Worm (Caenorhabditis elegans) whole organism, mixed stage, embryonic: Measurements from ENCODE around the gene ZK218.3.

Experiments
- M03D4.4 ChIP-seq: sonication (generic microtip); optimal IDR thresholded peaks from 2 replicates; lab custom pipeline; 2017; ENCODE audit warnings: mild to moderate bottlenecking, missing genetic modification characterization, missing compliant biosample characterization
- bed-3 ChIP-seq: fragments of 200-800 bp; sonication (Bioruptor generic); optimal IDR thresholded peaks from 3 replicates; lab custom pipeline; 2018; ENCODE audit warnings: mild to moderate bottlenecking, missing genetic modification characterization, moderate library complexity, missing compliant biosample characterization
- ceh-39 ChIP-seq: fragments of 150-350 bp; optimal IDR thresholded peaks from 2 replicates; lab custom pipeline; 2014; ENCODE audit warnings: missing biosample characterization, missing genetic modification characterization
- ceh-43 ChIP-seq: fragments of 200-800 bp; sonication (Bioruptor generic); optimal IDR thresholded peaks from 2 replicates; lab custom pipeline; 2018; ENCODE audit warnings: mild to moderate bottlenecking, missing genetic modification characterization, moderate library complexity, missing compliant biosample characterization
- ceh-83 ChIP-seq: fragments of 200-800 bp; sonication (Bioruptor generic); optimal IDR thresholded peaks from 2 replicates; lab custom pipeline; 2018; ENCODE audit warnings: mild to moderate bottlenecking, missing genetic modification characterization, missing compliant biosample characterization
- ces-1 ChIP-seq: fragments of 150-350 bp; optimal IDR thresholded peaks from 2 replicates; lab custom pipeline; 2014; ENCODE audit warnings: missing biosample characterization, missing genetic modification reagents, missing genetic modification characterization
- cnd-1 ChIP-seq: fragments of 200-800 bp; sonication (Bioruptor generic); optimal IDR thresholded peaks from 2 replicates; lab custom pipeline; 2018; ENCODE audit warnings: mild to moderate bottlenecking, missing genetic modification characterization, missing compliant biosample characterization
- drap-1 ChIP-seq: fragments of 200-800 bp; sonication (Bioruptor generic); optimal IDR thresholded peaks from 3 replicates; lab custom pipeline; 2018; ENCODE audit warnings: mild to moderate bottlenecking, missing genetic modification characterization, missing compliant biosample characterization
- elt-1 ChIP-seq: sonication (generic microtip); optimal IDR thresholded peaks from 2 replicates; lab custom pipeline; 2017; ENCODE audit warnings: missing genetic modification characterization, mild to moderate bottlenecking, missing compliant biosample characterization, antibody characterized with exemption, moderate library complexity, borderline replicate concordance; ENCODE audit not compliant: insufficient read depth
- elt-3 ChIP-seq: fragments of 150-350 bp; optimal IDR thresholded peaks from 2 replicates; lab custom pipeline; 2014; ENCODE audit warnings: missing biosample characterization, missing genetic modification characterization
- flh-1 ChIP-seq: fragments of 200-800 bp; sonication (Bioruptor generic); optimal IDR thresholded peaks from 2 replicates; lab custom pipeline; 2018; ENCODE audit warnings: mild to moderate bottlenecking, missing genetic modification characterization, moderate library complexity, missing compliant biosample characterization
- ham-2 ChIP-seq: fragments of 200-800 bp; sonication (Bioruptor generic); optimal IDR thresholded peaks from 2 replicates; lab custom pipeline; 2018; ENCODE audit warnings: mild to moderate bottlenecking, missing genetic modification characterization, missing compliant biosample characterization
- hlh-1 ChIP-seq: fragments of 150-350 bp; optimal IDR thresholded peaks from 2 replicates; lab custom pipeline; 2014; ENCODE audit warnings: missing biosample characterization, missing genetic modification reagents, missing genetic modification characterization
- lin-13 ChIP-seq: fragments of 150-350 bp; optimal IDR thresholded peaks from 2 replicates; lab custom pipeline; 2014; ENCODE audit warnings: missing biosample characterization, missing genetic modification characterization
- lin-32 ChIP-seq: fragments of 200-800 bp; sonication (Bioruptor generic); optimal IDR thresholded peaks from 2 replicates; lab custom pipeline; 2018; ENCODE audit warnings: mild to moderate bottlenecking, missing genetic modification characterization, missing compliant biosample characterization
- lsy-2 ChIP-seq: fragments of 150-350 bp; optimal IDR thresholded peaks from 2 replicates; lab custom pipeline; 2014; ENCODE audit warnings: missing biosample characterization, missing genetic modification characterization
- mab-5 ChIP-seq: fragments of 150-350 bp; optimal IDR thresholded peaks from 2 replicates; lab custom pipeline; 2014; ENCODE audit warnings: missing biosample characterization, missing genetic modification characterization
- mep-1 ChIP-seq: fragments of 150-350 bp; optimal IDR thresholded peaks from 2 replicates; lab custom pipeline; 2017; ENCODE audit warnings: missing biosample characterization, missing genetic modification reagents, missing genetic modification characterization, inconsistent platforms
- mls-2 ChIP-seq: sonication (generic microtip); optimal IDR thresholded peaks from 2 replicates; lab custom pipeline; 2016; ENCODE audit warnings: mild to moderate bottlenecking, missing genetic modification characterization, moderate library complexity, missing compliant biosample characterization
- nhr-12 ChIP-seq: fragments of 150-350 bp; optimal IDR thresholded peaks from 2 replicates; lab custom pipeline; 2014; ENCODE audit warnings: missing biosample characterization, missing genetic modification characterization
- nhr-2 ChIP-seq: fragments of 150-350 bp; optimal IDR thresholded peaks from 2 replicates; lab custom pipeline; 2014; ENCODE audit warnings: missing biosample characterization, missing genetic modification characterization
- nhr-237 ChIP-seq: fragments of 150-350 bp; optimal IDR thresholded peaks from 2 replicates; lab custom pipeline; 2014; ENCODE audit warnings: missing biosample characterization, missing genetic modification characterization
- nhr-28 ChIP-seq: fragments of 150-350 bp; optimal IDR thresholded peaks from 2 replicates; lab custom pipeline; 2014; ENCODE audit warnings: missing biosample characterization, missing genetic modification characterization
- nhr-76 ChIP-seq: sonication (generic microtip); optimal IDR thresholded peaks from 2 replicates; lab custom pipeline; 2017; ENCODE audit warnings: missing biosample characterization, missing genetic modification characterization
- sem-2 ChIP-seq: fragments of 200-800 bp; sonication (Bioruptor generic); optimal IDR thresholded peaks from 2 replicates; lab custom pipeline; 2018; ENCODE audit warnings: mild to moderate bottlenecking, missing genetic modification characterization, missing compliant biosample characterization
- snpc-4 ChIP-seq: fragments of 150-350 bp; optimal IDR thresholded peaks from 2 replicates; lab custom pipeline; 2014; ENCODE audit warnings: missing biosample characterization, missing genetic modification characterization
- sptf-1 ChIP-seq: sonication (generic microtip); optimal IDR thresholded peaks from 2 replicates; lab custom pipeline; 2017; ENCODE audit warnings: mild to moderate bottlenecking, missing genetic modification characterization, moderate library complexity, missing compliant biosample characterization
- tbx-8 ChIP-seq: fragments of 200-800 bp; sonication (Bioruptor generic); optimal IDR thresholded peaks from 2 replicates; lab custom pipeline; 2018; ENCODE audit warnings: mild to moderate bottlenecking, missing genetic modification characterization, moderate library complexity, missing compliant biosample characterization
- unc-120 ChIP-seq: sonication (generic microtip); optimal IDR thresholded peaks from 2 replicates; lab custom pipeline; 2017; ENCODE audit warnings: missing genetic modification characterization, missing compliant biosample characterization; ENCODE audit not compliant: poor library complexity, severe bottlenecking
- zip-8 ChIP-seq: fragments of 150-350 bp; optimal IDR thresholded peaks from 2 replicates; lab custom pipeline; 2014; ENCODE audit warnings: missing biosample characterization, missing genetic modification characterization
- ztf-11 ChIP-seq: fragments of 150-350 bp; optimal IDR thresholded peaks from 2 replicates; lab custom pipeline; 2014; ENCODE audit warnings: missing biosample characterization, missing genetic modification characterization

ZK218.3 gene

ce11 chrV:17077889-17078288 is 20.7 kb downstream of the ZK218.3 start, which contains the start of gene T05E12.3:
Gene T05E12.3 (minus strand): TSS chrV:17077989.
- TF ChIP-seq unc-120 = no peak

DNA sequence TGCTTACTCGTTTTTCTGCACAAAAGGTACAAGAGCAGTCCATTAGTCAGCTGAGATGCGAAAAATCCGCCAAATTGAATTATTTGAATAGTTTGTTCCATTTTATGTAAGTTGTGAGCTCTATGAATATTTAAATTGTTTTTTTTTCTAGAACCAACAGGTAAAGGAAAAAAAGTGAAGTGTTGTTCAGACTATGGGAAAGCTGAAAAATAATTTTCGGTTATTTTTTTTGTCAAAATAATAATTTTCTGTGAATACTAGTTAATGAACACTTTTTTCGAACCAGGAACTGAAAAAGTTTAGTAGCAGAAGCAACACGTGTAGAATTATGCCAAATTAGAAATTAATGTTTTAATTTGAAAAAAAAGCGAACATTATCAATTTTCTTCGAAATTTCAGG is 22.7 kb downstream of the ZK218.3 start, which contains the start of gene str-125:
TSS of gene str-125 (minus strand) at position 101 of the 400 bp plus-strand sequence.
- TF ChIP-seq ham-2 (GFP tag; lab: Kevin White, UChicago) (no peak), sptf-1 (no peak)
- TF ChIP-seq, all 35 proteins: peak for 0

- TF ChIP-seq ceh-39 (tag; lab: Kevin White, UChicago) (no peak), unc-120 (no peak), lin-13 (tag; lab: Kevin White, UChicago) (no peak), ztf-11 (tag; lab: Kevin White, UChicago) (no peak), ces-1 (no peak), hlh-1 (tag; lab: Kevin White, UChicago) (no peak), nhr-2 (tag; lab: Kevin White, UChicago) (no peak), M03D4.4 (no peak), nhr-76 (tag; lab: Kevin White, UChicago) (no peak), mls-2 (tag; lab: Kevin White, UChicago) (no peak), flh-1 (no peak), elt-3 (tag; lab: Kevin White, UChicago) (no peak), zip-8 (tag; lab: Kevin White, UChicago) (no peak), drap-1 (no peak), nhr-12 (no peak), tbx-8 (GFP tag; lab: Kevin White, UChicago) (no peak)
- TF ChIP-seq, all 35 proteins: peak for 0
These were observed 27.0 kb downstream of the ZK218.3 start, which contains the start of gene srbc-14 for ce11 chrV:17071578-17071977. Gene srbc-14 (minus strand): TSS chrV:17071678.

DNA sequence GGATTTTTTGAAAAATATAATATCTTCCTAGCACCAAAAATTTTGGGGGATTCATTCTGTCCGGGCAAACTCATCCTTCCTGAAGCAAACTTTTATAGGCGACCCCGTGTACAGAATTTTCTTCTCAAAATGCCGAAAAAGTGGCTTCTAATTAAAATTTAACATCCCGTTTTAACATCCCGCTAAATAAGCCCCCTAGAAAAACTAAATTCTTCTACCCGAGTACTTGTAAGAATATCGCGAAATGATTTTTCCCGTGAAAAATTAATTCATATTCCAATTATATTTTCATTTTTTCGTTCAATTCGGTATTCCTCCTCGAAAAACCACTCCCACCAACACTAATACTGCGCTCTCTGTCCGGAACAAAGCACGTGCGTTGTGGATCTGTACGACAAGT is 29.7 kb downstream of the ZK218.3 start, which contains the start of gene T05E12.8:
TSS of gene T05E12.8 (plus strand) at position 301 of the 400 bp plus-strand sequence.
- no peak for TF ChIP-seq nhr-28 (tag; lab: Kevin White, UChicago)
- no peak for TF ChIP-seq elt-1
- no peak for TF ChIP-seq ces-1
- no peak for TF ChIP-seq sem-2 (GFP tag; lab: Kevin White, UChicago)
- no peak for TF ChIP-seq bed-3 (GFP tag; lab: Kevin White, UChicago)
- TF ChIP-seq ceh-43 (GFP tag; lab: Kevin White, UChicago) = no peak
- no peak for TF ChIP-seq ztf-11 (tag; lab: Kevin White, UChicago)
- TF ChIP-seq ham-2 (GFP tag; lab: Kevin White, UChicago) = no peak
- TF ChIP-seq nhr-237 (tag; lab: Kevin White, UChicago) = no peak
- no peak for TF ChIP-seq drap-1
- no peak for TF ChIP-seq lin-13 (tag; lab: Kevin White, UChicago)
- no peak for TF ChIP-seq unc-120
- TF ChIP-seq mep-1 (tag; lab: Kevin White, UChicago) = no peak
- TF ChIP-seq tbx-8 (GFP tag; lab: Kevin White, UChicago) = no peak
- no peak for TF ChIP-seq nhr-76 (tag; lab: Kevin White, UChicago)
- TF ChIP-seq cnd-1 = no peak
- TF ChIP-seq elt-3 (tag; lab: Kevin White, UChicago) = no peak
- TF ChIP-seq hlh-1 (tag; lab: Kevin White, UChicago) = no peak

DNA sequence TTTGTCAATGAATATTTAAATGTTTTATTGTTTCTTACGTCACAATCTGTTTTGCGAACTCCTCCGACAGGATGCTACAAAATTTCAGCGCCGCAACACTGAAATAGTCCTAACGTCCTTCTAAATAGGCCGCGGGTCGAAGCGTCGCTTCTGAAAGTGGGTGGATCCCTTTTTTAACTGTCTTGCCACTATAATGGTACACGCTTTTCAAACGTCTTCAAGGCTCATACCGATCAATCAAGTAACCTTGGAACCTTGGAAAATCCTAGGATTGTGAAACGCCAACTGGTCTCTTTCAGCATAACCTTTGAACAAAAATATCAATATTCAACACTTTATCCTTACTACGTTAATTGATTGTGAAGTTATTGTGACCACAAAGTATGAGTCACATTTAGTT is 31.9 kb downstream of the ZK218.3 start:
- no peak for TF ChIP-seq nhr-12
- TF ChIP-seq snpc-4 (tag; lab: Kevin White, UChicago) = no peak

- TF ChIP-seq lin-32 (GFP tag; lab: Kevin White, UChicago) (no peak), lsy-2 (no peak), bed-3 (GFP tag; lab: Kevin White, UChicago) (no peak)
These were observed 33.9 kb downstream of the ZK218.3 start, which contains the start of gene srh-255 for ce11 chrV:17064676-17065075. Gene srh-255 (plus strand): TSS chrV:17064976.

DNA sequence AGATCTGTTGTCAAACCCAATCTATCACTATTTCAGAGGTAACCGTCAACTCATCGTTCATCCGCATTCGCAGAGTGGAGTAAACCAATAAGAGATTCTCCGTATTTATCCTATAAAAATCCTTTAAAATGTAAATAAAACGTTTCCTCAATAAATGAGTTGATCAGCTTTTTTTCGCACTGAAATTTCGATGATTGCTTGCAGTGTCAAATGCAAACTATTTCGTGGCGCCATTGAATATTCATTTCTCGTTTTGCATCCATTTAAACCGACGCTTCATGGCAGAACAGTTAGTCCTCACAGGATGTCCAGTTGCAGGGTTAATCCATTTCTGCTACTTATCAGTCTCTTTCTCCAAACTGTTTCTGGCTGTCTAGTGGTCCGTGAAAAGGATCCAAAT is 37.0 kb downstream of the ZK218.3 start, which contains the start of gene F28B1.9:
TSS of gene F28B1.9 (plus strand) at position 301 of the 400 bp plus-strand sequence.
- no peak for TF ChIP-seq nhr-237 (tag; lab: Kevin White, UChicago)
- no peak for TF ChIP-seq ceh-83 (GFP tag; lab: Kevin White, UChicago)
- TF ChIP-seq elt-1 = no peak
- no peak for TF ChIP-seq lin-13 (tag; lab: Kevin White, UChicago)
- no peak for TF ChIP-seq lsy-2
- TF ChIP-seq ceh-39 (tag; lab: Kevin White, UChicago) = no peak
- no peak for TF ChIP-seq flh-1
- no peak for TF ChIP-seq unc-120
- no peak for TF ChIP-seq mls-2 (tag; lab: Kevin White, UChicago)
- TF ChIP-seq elt-3 (tag; lab: Kevin White, UChicago) = no peak
- no peak for TF ChIP-seq cnd-1
- TF ChIP-seq mab-5 (tag; lab: Kevin White, UChicago) = no peak
- TF ChIP-seq, all 35 proteins: peak for 0
